In genomic region chr3L:9340232-9340631, dm6 we compare ENCODE assay signal across 5 fruit fly cellular contexts.
TF ChIP-seq lines count a peak whose summit lies in the region.

No protein-coding gene starts in this region.

- TF ChIP-seq CTCF in whole organism, embryonic (GFP tag; optimal IDR thresholded peaks at IDR 0.05; lab: Kevin White, UChicago), result no peak

TF ChIP-seq in whole organism, adult, 20 proteins besides CTCF, POLR2A, EP300 and RAD21 (continues in another document):
- TF ChIP-seq CG11617 (GFP tag; optimal IDR thresholded peaks at IDR 0.05; lab: Kevin White, UChicago), result no peak
- no peak for TF ChIP-seq cnc (optimal IDR thresholded peaks at IDR 0.05; lab: Kevin White, UChicago)
- no peak for TF ChIP-seq CG5204 (GFP tag; optimal IDR thresholded peaks at IDR 0.05; lab: Kevin White, UChicago)
- no peak for TF ChIP-seq Clk (GFP tag; optimal IDR thresholded peaks at IDR 0.05; lab: Kevin White, UChicago)
- TF ChIP-seq bab1 (GFP tag; optimal IDR thresholded peaks at IDR 0.05; lab: Kevin White, UChicago), result no peak
- TF ChIP-seq kay (GFP tag; lab: Kevin White, UChicago; ENCODE audit: borderline replicate concordance), result no peak
- TF ChIP-seq CG14711 (tag; optimal IDR thresholded peaks at IDR 0.05; lab: Kevin White, UChicago), result no peak
- TF ChIP-seq cic (GFP tag; optimal IDR thresholded peaks at IDR 0.05; lab: Kevin White, UChicago), result no peak
- no peak for TF ChIP-seq CG7045 (GFP tag; optimal IDR thresholded peaks at IDR 0.05; lab: Kevin White, UChicago)
- peak; percentile 30 for TF ChIP-seq Mnt (GFP tag; optimal IDR thresholded peaks at IDR 0.05; lab: Kevin White, UChicago)
- no peak for TF ChIP-seq toe (GFP tag; optimal IDR thresholded peaks at IDR 0.05; lab: Kevin White, UChicago)
- TF ChIP-seq tj (GFP tag; optimal IDR thresholded peaks at IDR 0.05; lab: Kevin White, UChicago), result no peak
- TF ChIP-seq pad (GFP tag; optimal IDR thresholded peaks at IDR 0.05; lab: Kevin White, UChicago), result no peak
- TF ChIP-seq CG33017 (tag; optimal IDR thresholded peaks at IDR 0.05; lab: Kevin White, UChicago), result no peak
- no peak for TF ChIP-seq ovo (GFP tag; optimal IDR thresholded peaks at IDR 0.05; lab: Kevin White, UChicago)
- peak; percentile 40 for TF ChIP-seq CG12768 (GFP tag; optimal IDR thresholded peaks at IDR 0.05; lab: Kevin White, UChicago)
- no peak for TF ChIP-seq CG7101 (tag; optimal IDR thresholded peaks at IDR 0.05; lab: Kevin White, UChicago)
- TF ChIP-seq Hr96 (GFP tag; optimal IDR thresholded peaks at IDR 0.05; lab: Kevin White, UChicago), result peak; percentile 1
- no peak for TF ChIP-seq Crg-1 (GFP tag; optimal IDR thresholded peaks at IDR 0.05; lab: Kevin White, UChicago)

TF ChIP-seq in whole organism, embryonic, 481 proteins besides CTCF, POLR2A, EP300 and RAD21 (continues in another document):
- 0 out of 2 replicates have a peak, but pooled peaks have one; percentile 23 for TF ChIP-seq tna (GFP tag; IDR thresholded peaks at IDR 0.05; lab: Robert Waterston, UW; ENCODE audit: partially characterized antibody)
- TF ChIP-seq CG17328 (GFP tag; IDR thresholded peaks at IDR 0.05; lab: Robert Waterston, UW), result no peak
- TF ChIP-seq salm (tag; optimal IDR thresholded peaks at IDR 0.05; lab: Kevin White, UChicago), result no peak
- no peak for TF ChIP-seq CG2199 (GFP tag; IDR thresholded peaks at IDR 0.05; lab: Robert Waterston, UW)
- no peak for TF ChIP-seq Neu2 (GFP tag; optimal IDR thresholded peaks at IDR 0.05; lab: Kevin White, UChicago; ENCODE audit: borderline replicate concordance)
- TF ChIP-seq luna (GFP tag; optimal IDR thresholded peaks at IDR 0.05; lab: Kevin White, UChicago), result no peak
- no peak for TF ChIP-seq tx (GFP tag; optimal IDR thresholded peaks at IDR 0.05; lab: Kevin White, UChicago)
- no peak for TF ChIP-seq CG16813 (GFP tag; IDR thresholded peaks at IDR 0.05; lab: Robert Waterston, UW; ENCODE audit: partially characterized antibody)
- TF ChIP-seq Jarid2 (GFP tag; optimal IDR thresholded peaks at IDR 0.05; lab: Kevin White, UChicago), result peak; percentile 46
- no peak for TF ChIP-seq CoRest (tag; optimal IDR thresholded peaks at IDR 0.05; lab: Kevin White, UChicago)
- no peak for TF ChIP-seq CG31441 (GFP tag; IDR thresholded peaks at IDR 0.05; lab: Robert Waterston, UW)
- TF ChIP-seq Tbp (GFP tag; optimal IDR thresholded peaks at IDR 0.05; lab: Kevin White, UChicago), result no peak
- TF ChIP-seq CG31365 (tag; optimal IDR thresholded peaks at IDR 0.05; lab: Kevin White, UChicago), result no peak
- TF ChIP-seq Meics (GFP tag; optimal IDR thresholded peaks at IDR 0.05; lab: Kevin White, UChicago), result no peak
- no peak for TF ChIP-seq CG18262 (tag; optimal IDR thresholded peaks at IDR 0.05; lab: Kevin White, UChicago)
- TF ChIP-seq bigmax (GFP tag; optimal IDR thresholded peaks at IDR 0.05; lab: Kevin White, UChicago), result no peak
- TF ChIP-seq sens (GFP tag; lab: Kevin White, UChicago), result no peak
- no peak for TF ChIP-seq sc (optimal IDR thresholded peaks at IDR 0.05; lab: Kevin White, UChicago)
- no peak for TF ChIP-seq sc (GFP tag; optimal IDR thresholded peaks at IDR 0.05; lab: Kevin White, UChicago)

TF ChIP-seq in whole organism, prepupa, 60 proteins besides CTCF, POLR2A, EP300 and RAD21 (continues in another document):
- TF ChIP-seq achi (GFP tag; optimal IDR thresholded peaks at IDR 0.05; lab: Kevin White, UChicago) (peak; percentile 0), Sox15 (GFP tag; optimal IDR thresholded peaks at IDR 0.05; lab: Kevin White, UChicago) (no peak), CG4318 (GFP tag; optimal IDR thresholded peaks at IDR 0.05; lab: Kevin White, UChicago) (no peak), CG15336 (GFP tag; IDR thresholded peaks at IDR 0.05; lab: Robert Waterston, UW) (no peak), CG6163 (GFP tag; IDR thresholded peaks at IDR 0.05; lab: Robert Waterston, UW) (peak; percentile 61; the same call in 2 of the 3 replicates), CG3032 (tag; optimal IDR thresholded peaks at IDR 0.05; lab: Kevin White, UChicago) (no peak), dsx (GFP tag; optimal IDR thresholded peaks at IDR 0.05; lab: Kevin White, UChicago; ENCODE audit: poor library complexity, severe bottlenecking) (no peak), salr (GFP tag; optimal IDR thresholded peaks at IDR 0.05; lab: Kevin White, UChicago) (no peak), Eip93F (GFP tag; optimal IDR thresholded peaks at IDR 0.05; lab: Kevin White, UChicago) (no peak), fd85E (GFP tag; optimal IDR thresholded peaks at IDR 0.05; lab: Kevin White, UChicago) (no peak), fd59A (GFP tag; optimal IDR thresholded peaks at IDR 0.05; lab: Kevin White, UChicago) (no peak), Eip75B (GFP tag; optimal IDR thresholded peaks at IDR 0.05; lab: Kevin White, UChicago) (no peak), CG6854 (GFP tag; optimal IDR thresholded peaks at IDR 0.05; lab: Kevin White, UChicago) (peak; percentile 51), Ets96B (tag; optimal IDR thresholded peaks at IDR 0.05; lab: Kevin White, UChicago) (no peak), CG6276 (GFP tag; optimal IDR thresholded peaks at IDR 0.05; lab: Kevin White, UChicago) (peak; percentile 6), eg (GFP tag; IDR thresholded peaks at IDR 0.05; lab: Robert Waterston, UW) (peak; percentile 37; the same call in 1 of the 3 replicates), spab (GFP tag; optimal IDR thresholded peaks at IDR 0.05; lab: Kevin White, UChicago) (no peak), Gug (GFP tag; IDR thresholded peaks at IDR 0.05; lab: Robert Waterston, UW) (no peak), Sox102F (GFP tag; optimal IDR thresholded peaks at IDR 0.05; lab: Kevin White, UChicago) (peak; percentile 28), Eip78C (GFP tag; lab: Kevin White, UChicago) (peak; percentile 60)

TF ChIP-seq in whole organism, pupa, 21 proteins besides CTCF, POLR2A, EP300 and RAD21:
- TF ChIP-seq CG9948 (tag; optimal IDR thresholded peaks at IDR 0.05; lab: Kevin White, UChicago) (no peak), CG8301 (tag; optimal IDR thresholded peaks at IDR 0.05; lab: Kevin White, UChicago) (no peak), Pif1B (GFP tag; optimal IDR thresholded peaks at IDR 0.05; lab: Kevin White, UChicago) (peak; percentile 8), CG15710 (tag; optimal IDR thresholded peaks at IDR 0.05; lab: Kevin White, UChicago) (no peak), CG8159 (tag; optimal IDR thresholded peaks at IDR 0.05; lab: Kevin White, UChicago) (no peak), fd96Ca (GFP tag; IDR thresholded peaks at IDR 0.05; lab: Robert Waterston, UW) (peak; percentile 17; the same call in 1 of the 3 replicates), CG12605 (GFP tag; IDR thresholded peaks at IDR 0.05; lab: Robert Waterston, UW) (peak; percentile 55; the same call in 1 of the 2 replicates), CG17806 (tag; optimal IDR thresholded peaks at IDR 0.05; lab: Kevin White, UChicago) (no peak), Snoo (tag; optimal IDR thresholded peaks at IDR 0.05; lab: Kevin White, UChicago) (no peak), CG10348 (GFP tag; IDR thresholded peaks at IDR 0.05; lab: Robert Waterston, UW) (no peak), EcR (GFP tag; optimal IDR thresholded peaks at IDR 0.05; lab: Kevin White, UChicago) (no peak), Ets98B (GFP tag; IDR thresholded peaks at IDR 0.05; lab: Robert Waterston, UW) (peak; percentile 53; the same call in 1 of the 2 replicates), CG32121 (GFP tag; IDR thresholded peaks at IDR 0.05; lab: Robert Waterston, UW) (no peak), Pif1A (GFP tag; optimal IDR thresholded peaks at IDR 0.05; lab: Kevin White, UChicago) (peak; percentile 10), CG13204 (GFP tag; optimal IDR thresholded peaks at IDR 0.05; lab: Kevin White, UChicago) (no peak), CG34367 (tag; optimal IDR thresholded peaks at IDR 0.05; lab: Kevin White, UChicago) (no peak), CG14655 (GFP tag; optimal IDR thresholded peaks at IDR 0.05; lab: Kevin White, UChicago) (no peak), CG4496 (GFP tag; IDR thresholded peaks at IDR 0.05; lab: Robert Waterston, UW) (peak; percentile 64), rn (GFP tag; IDR thresholded peaks at IDR 0.05; lab: Robert Waterston, UW) (no peak), D1 (tag; optimal IDR thresholded peaks at IDR 0.05; lab: Kevin White, UChicago) (no peak), gl (tag; optimal IDR thresholded peaks at IDR 0.05; lab: Kevin White, UChicago) (no peak)

TF ChIP-seq in whole organism, wandering third instar larva, 38 proteins besides CTCF, POLR2A, EP300 and RAD21:
- no peak for TF ChIP-seq sv (GFP tag; optimal IDR thresholded peaks at IDR 0.05; lab: Kevin White, UChicago)
- peak; percentile 27 for TF ChIP-seq Dif (GFP tag; optimal IDR thresholded peaks at IDR 0.05; lab: Kevin White, UChicago; ENCODE audit: partially characterized antibody)
- TF ChIP-seq woc (GFP tag; optimal IDR thresholded peaks at IDR 0.05; lab: Kevin White, UChicago), result no peak
- TF ChIP-seq dl (GFP tag; optimal IDR thresholded peaks at IDR 0.05; lab: Kevin White, UChicago; ENCODE audit: insufficient read depth in 1 of 2, partially characterized antibody in 2 of 2), result peak in 1 of 2 experiments; percentile 8
- no peak for TF ChIP-seq Hr83 (GFP tag; optimal IDR thresholded peaks at IDR 0.05; lab: Kevin White, UChicago; ENCODE audit: poor library complexity, severe bottlenecking)
- peak; percentile 3 for TF ChIP-seq h (GFP tag; optimal IDR thresholded peaks at IDR 0.05; lab: Kevin White, UChicago)
- TF ChIP-seq Vsx2 (GFP tag; optimal IDR thresholded peaks at IDR 0.05; lab: Kevin White, UChicago; ENCODE audit: partially characterized antibody), result peak; percentile 40
- TF ChIP-seq Hnf4 (GFP tag; optimal IDR thresholded peaks at IDR 0.05; lab: Kevin White, UChicago), result no peak
- TF ChIP-seq CG9705 (GFP tag; optimal IDR thresholded peaks at IDR 0.05; lab: Kevin White, UChicago), result no peak
- TF ChIP-seq brk (GFP tag; optimal IDR thresholded peaks at IDR 0.05; lab: Kevin White, UChicago), result no peak
- TF ChIP-seq Rel (GFP tag; optimal IDR thresholded peaks at IDR 0.05; lab: Kevin White, UChicago), result no peak
- TF ChIP-seq Rel (tag; optimal IDR thresholded peaks at IDR 0.05; lab: Kevin White, UChicago), result peak; percentile 33
- no peak for TF ChIP-seq Jra (GFP tag; optimal IDR thresholded peaks at IDR 0.05; lab: Kevin White, UChicago)
- TF ChIP-seq dmrt93B (GFP tag; optimal IDR thresholded peaks at IDR 0.05; lab: Kevin White, UChicago), result no peak
- no peak for TF ChIP-seq br (GFP tag; optimal IDR thresholded peaks at IDR 0.05; lab: Kevin White, UChicago)
- no peak for TF ChIP-seq usp (GFP tag; optimal IDR thresholded peaks at IDR 0.05; lab: Kevin White, UChicago)
- no peak for TF ChIP-seq dsf (GFP tag; optimal IDR thresholded peaks at IDR 0.05; lab: Kevin White, UChicago; ENCODE audit: borderline replicate concordance)
- TF ChIP-seq lola (GFP tag; optimal IDR thresholded peaks at IDR 0.05; lab: Kevin White, UChicago), result no peak
- no peak for TF ChIP-seq N (GFP tag; optimal IDR thresholded peaks at IDR 0.05; lab: Kevin White, UChicago)
- TF ChIP-seq tai (GFP tag; optimal IDR thresholded peaks at IDR 0.05; lab: Kevin White, UChicago), result no peak
TF ChIP-seq in whole organism, wandering third instar larva: peak in this region for 5.
